Fruit fly (Drosophila melanogaster) whole organism, embryonic: ENCODE data around the gene CG15719.

Experiments used
- Antp ChIP-seq: fragments of 200-800 bp; sonication (Bioruptor generic); optimal IDR thresholded peaks from 3 replicates; lab custom pipeline; 2016; ENCODE audit warnings: missing biosample characterization, missing genetic modification characterization
- CG10274 ChIP-seq: fragments of 200-800 bp; sonication (Bioruptor generic); optimal IDR thresholded peaks from 3 replicates; lab custom pipeline; 2017; ENCODE audit warnings: missing biosample characterization, mild to moderate bottlenecking, missing genetic modification characterization
- CG12299 ChIP-seq: fragments of 200-800 bp; sonication (Bioruptor generic); optimal IDR thresholded peaks from 2 replicates; lab custom pipeline; 2018; ENCODE audit warnings: missing biosample characterization, mild to moderate bottlenecking, missing genetic modification characterization
- CG13123 ChIP-seq: fragments of 200-800 bp; sonication (Bioruptor generic); optimal IDR thresholded peaks from 2 replicates; lab custom pipeline; 2016; ENCODE audit warnings: missing biosample characterization, missing genetic modification characterization
- CG13775 ChIP-seq: fragments of 200-800 bp; sonication (Bioruptor generic); optimal IDR thresholded peaks from 3 replicates; lab custom pipeline; 2017; ENCODE audit warnings: missing biosample characterization, mild to moderate bottlenecking, missing genetic modification characterization
- CG13894 ChIP-seq: fragments of 200-800 bp; sonication (Bioruptor generic); optimal IDR thresholded peaks from 3 replicates; lab custom pipeline; 2018; ENCODE audit warnings: missing biosample characterization, mild to moderate bottlenecking, missing genetic modification characterization, moderate library complexity
- CG14014 ChIP-seq: fragments of 200-800 bp; sonication (Bioruptor generic); IDR thresholded peaks from 2 replicates; pipeline ENCODE4 v1.3.6; 2022; ENCODE audit warnings: missing biosample characterization, missing genetic modification characterization
- CG15011 ChIP-seq: fragments of 200-800 bp; sonication (Bioruptor generic); optimal IDR thresholded peaks from 3 replicates; lab custom pipeline; 2018; ENCODE audit warnings: missing biosample characterization, mild to moderate bottlenecking, missing genetic modification characterization
- CG16779 ChIP-seq: fragments of 200-800 bp; sonication (Bioruptor generic); IDR thresholded peaks from 2 replicates; pipeline ENCODE4 v1.3.6; 2022; ENCODE audit warnings: missing biosample characterization, missing genetic modification characterization
- CG17359 ChIP-seq: fragments of 200-800 bp; sonication (Bioruptor generic); optimal IDR thresholded peaks from 3 replicates; lab custom pipeline; 2018; ENCODE audit warnings: missing biosample characterization, mild to moderate bottlenecking, missing genetic modification characterization, moderate library complexity
- CG17568 ChIP-seq: fragments of 200-800 bp; sonication (Bioruptor generic); optimal IDR thresholded peaks from 2 replicates; lab custom pipeline; 2018; ENCODE audit warnings: missing biosample characterization, mild to moderate bottlenecking, missing genetic modification characterization, moderate library complexity
- CG17829 ChIP-seq: fragments of 200-800 bp; optimal IDR thresholded peaks from 2 replicates; lab custom pipeline; 2019; ENCODE audit warnings: missing biosample characterization, mild to moderate bottlenecking, missing genetic modification characterization, moderate library complexity
- CG1792 ChIP-seq: fragments of 200-800 bp; sonication (Bioruptor generic); optimal IDR thresholded peaks from 2 replicates; lab custom pipeline; 2016; ENCODE audit warnings: missing biosample characterization, missing genetic modification characterization
- CG18599 ChIP-seq: fragments of 200-800 bp; sonication (Bioruptor generic); optimal IDR thresholded peaks from 3 replicates; lab custom pipeline; 2017; ENCODE audit warnings: missing biosample characterization, missing genetic modification characterization, mild to moderate bottlenecking, moderate library complexity, missing genetic modification reagents
- CG2116 ChIP-seq: fragments of 200-800 bp; sonication (Bioruptor generic); optimal IDR thresholded peaks from 3 replicates; lab custom pipeline; 2018; ENCODE audit warnings: missing biosample characterization, mild to moderate bottlenecking, missing genetic modification characterization
- CG3726 ChIP-seq: fragments of 200-800 bp; sonication (Bioruptor generic); IDR thresholded peaks from 3 replicates; pipeline ENCODE4, ENCODE4 v1.3.6; 2022; ENCODE audit warnings: missing biosample characterization, missing genetic modification characterization
- CG5180 ChIP-seq: fragments of 200-800 bp; sonication (Bioruptor generic); optimal IDR thresholded peaks from 3 replicates; lab custom pipeline; 2017; ENCODE audit warnings: missing biosample characterization, missing genetic modification characterization, mild to moderate bottlenecking, moderate library complexity, missing genetic modification reagents
- CG6175 ChIP-seq: fragments of 200-800 bp; sonication (Bioruptor generic); IDR thresholded peaks from 3 replicates; pipeline ENCODE4 v1.3.6; 2022; ENCODE audit warnings: missing biosample characterization, missing genetic modification characterization
- CG8388 ChIP-seq: fragments of 200-800 bp; sonication (Bioruptor generic); optimal IDR thresholded peaks from 2 replicates; lab custom pipeline; 2019; ENCODE audit warnings: missing biosample characterization, mild to moderate bottlenecking, missing genetic modification characterization, moderate library complexity
- CG9437 ChIP-seq: fragments of 200-800 bp; sonication (Bioruptor generic); optimal IDR thresholded peaks from 2 replicates; lab custom pipeline; 2018; ENCODE audit warnings: missing biosample characterization, mild to moderate bottlenecking, missing genetic modification characterization
- CG9727 ChIP-seq: fragments of 200-800 bp; sonication (Bioruptor generic); optimal IDR thresholded peaks from 3 replicates; lab custom pipeline; 2017; ENCODE audit warnings: missing biosample characterization, mild to moderate bottlenecking, missing genetic modification characterization
- CrebB ChIP-seq: fragments of 200-800 bp; sonication (Bioruptor generic); optimal IDR thresholded peaks from 3 replicates; lab custom pipeline; 2018; ENCODE audit warnings: missing biosample characterization, mild to moderate bottlenecking, missing genetic modification characterization
- Fer3 ChIP-seq: fragments of 200-800 bp; sonication (Bioruptor generic); optimal IDR thresholded peaks from 2 replicates; lab custom pipeline; 2018; ENCODE audit warnings: missing biosample characterization, mild to moderate bottlenecking, missing genetic modification characterization, moderate library complexity
- Hey ChIP-seq: fragments of 200-800 bp; sonication (Bioruptor generic); optimal IDR thresholded peaks from 3 replicates; lab custom pipeline; 2018; ENCODE audit warnings: missing biosample characterization, mild to moderate bottlenecking, missing genetic modification characterization
- HmgD ChIP-seq: fragments of 200-800 bp; sonication (Bioruptor generic); optimal IDR thresholded peaks from 3 replicates; lab custom pipeline; 2016; ENCODE audit warnings: missing biosample characterization, missing genetic modification characterization
- Jarid2 ChIP-seq: fragments of 200-800 bp; sonication (Bioruptor generic); optimal IDR thresholded peaks from 3 replicates; lab custom pipeline; 2017; ENCODE audit warnings: mild to moderate bottlenecking, missing biosample characterization, missing genetic modification reagents, missing genetic modification characterization
- Lhr ChIP-seq: fragments of 200-800 bp; sonication (Bioruptor generic); optimal IDR thresholded peaks from 3 replicates; lab custom pipeline; 2017; ENCODE audit warnings: mild to moderate bottlenecking, missing biosample characterization, missing genetic modification reagents, missing genetic modification characterization
- Meics ChIP-seq: fragments of 200-800 bp; sonication (Bioruptor generic); optimal IDR thresholded peaks from 2 replicates; lab custom pipeline; 2017; ENCODE audit warnings: missing biosample characterization, mild to moderate bottlenecking, missing genetic modification characterization
- Poxn ChIP-seq: fragments of 200-800 bp; sonication (Bioruptor generic); IDR thresholded peaks from 2 replicates; pipeline ENCODE4 v1.3.6; 2022; ENCODE audit warnings: missing biosample characterization, missing genetic modification characterization
- Ssrp ChIP-seq: fragments of 200-800 bp; sonication (Bioruptor generic); optimal IDR thresholded peaks from 2 replicates; lab custom pipeline; 2018; ENCODE audit warnings: missing biosample characterization, mild to moderate bottlenecking, missing genetic modification characterization, moderate library complexity
- amos ChIP-seq: fragments of 200-800 bp; sonication (Bioruptor generic); IDR thresholded peaks from 2 replicates; pipeline ENCODE4 v1.3.6; 2022; ENCODE audit warnings: missing biosample characterization, missing genetic modification characterization; ENCODE audit not compliant: partially characterized antibody
- ase ChIP-seq: fragments of 200-800 bp; sonication (Bioruptor generic); IDR thresholded peaks from 3 replicates; pipeline ENCODE4 v1.3.6; 2022; ENCODE audit warnings: missing biosample characterization, missing genetic modification characterization
- crol ChIP-seq: fragments of 200-800 bp; sonication (Bioruptor generic); IDR thresholded peaks from 2 replicates; pipeline ENCODE4 v1.3.6; 2022; ENCODE audit warnings: missing biosample characterization, missing genetic modification characterization
- cwo ChIP-seq: fragments of 200-800 bp; sonication (Bioruptor generic); optimal IDR thresholded peaks from 3 replicates; lab custom pipeline; 2017; ENCODE audit warnings: missing biosample characterization, missing genetic modification characterization, mild to moderate bottlenecking, moderate library complexity, missing genetic modification reagents
- dati ChIP-seq: fragments of 200-800 bp; sonication (Bioruptor generic); IDR thresholded peaks from 2 replicates; pipeline ENCODE4 v1.3.6; 2022; ENCODE audit warnings: missing biosample characterization, missing genetic modification characterization
- dm ChIP-seq: fragments of 200-800 bp; sonication (Bioruptor generic); optimal IDR thresholded peaks from 3 replicates; lab custom pipeline; 2016; ENCODE audit warnings: missing biosample characterization, missing genetic modification characterization
- esg ChIP-seq: fragments of 200-800 bp; sonication (Bioruptor generic); conservative IDR thresholded peaks from 2 replicates; pipeline ENCODE4 v1.3.6; 2022; ENCODE audit warnings: missing biosample characterization, missing genetic modification characterization
- gcm2 ChIP-seq: fragments of 200-800 bp; sonication (Bioruptor generic); optimal IDR thresholded peaks from 2 replicates; lab custom pipeline; 2016; ENCODE audit warnings: missing biosample characterization, missing genetic modification characterization
- ham ChIP-seq: fragments of 200-800 bp; sonication (Bioruptor generic); IDR thresholded peaks from 2 replicates; pipeline ENCODE4 v1.3.6; 2022; ENCODE audit warnings: missing biosample characterization, missing genetic modification characterization
- ind ChIP-seq: fragments of 200-800 bp; sonication (Bioruptor generic); optimal IDR thresholded peaks from 3 replicates; lab custom pipeline; 2016; ENCODE audit warnings: missing biosample characterization, missing genetic modification characterization
- inv ChIP-seq: fragments of 200-800 bp; sonication (Bioruptor generic); IDR thresholded peaks from 2 replicates; pipeline ENCODE4 v1.3.6; 2022; ENCODE audit warnings: missing biosample characterization, missing genetic modification characterization; ENCODE audit not compliant: partially characterized antibody
- kni ChIP-seq: fragments of 200-800 bp; sonication (Bioruptor generic); optimal IDR thresholded peaks from 3 replicates; lab custom pipeline; 2017; ENCODE audit warnings: mild to moderate bottlenecking, missing biosample characterization, missing genetic modification reagents, missing genetic modification characterization
- lab ChIP-seq: fragments of 200-800 bp; sonication (Bioruptor generic); optimal IDR thresholded peaks from 3 replicates; lab custom pipeline; 2017; ENCODE audit warnings: missing biosample characterization, missing genetic modification characterization, mild to moderate bottlenecking, moderate library complexity, missing genetic modification reagents
- luna ChIP-seq: fragments of 200-800 bp; sonication (Bioruptor generic); optimal IDR thresholded peaks from 2 replicates; lab custom pipeline; 2016; ENCODE audit warnings: missing biosample characterization, missing genetic modification characterization
- nerfin-1 ChIP-seq: fragments of 200-800 bp; sonication (Bioruptor generic); optimal IDR thresholded peaks from 3 replicates; lab custom pipeline; 2019; ENCODE audit warnings: missing biosample characterization, mild to moderate bottlenecking, missing genetic modification characterization, moderate library complexity
- onecut ChIP-seq: fragments of 200-800 bp; sonication (Bioruptor generic); IDR thresholded peaks from 2 replicates; pipeline ENCODE4 v1.3.6; 2022; ENCODE audit warnings: missing biosample characterization, missing genetic modification characterization
- pan ChIP-seq, 4 experiments: fragments of >200 bp in 3 of 4; fragments of 200-800 bp in 1 of 4; sonication (Bioruptor generic) in 1 of 4; optimal IDR thresholded peaks in 3 of 4; IDR thresholded peaks in 1 of 4; 2 replicates each; pipeline versions ENCODE4 v1.3.6 to Lab custom; 2017 to 2022; ENCODE audit warnings: missing biosample characterization in 2 of 4, missing genetic modification characterization in 2 of 4, mixed read lengths in 1 of 4
- peb ChIP-seq: fragments of 200-800 bp; sonication (Bioruptor generic); IDR thresholded peaks from 2 replicates; pipeline ENCODE4 v1.3.6; 2022; ENCODE audit warnings: missing biosample characterization, missing genetic modification characterization
- row ChIP-seq: fragments of 200-800 bp; sonication (Bioruptor generic); IDR thresholded peaks from 3 replicates; pipeline ENCODE4 v1.3.6; 2022; ENCODE audit warnings: missing biosample characterization, missing genetic modification characterization
- sens ChIP-seq: fragments of 200-800 bp; sonication (Bioruptor generic); peaks from one replicate; lab custom pipeline; 2016; ENCODE audit warnings: missing biosample characterization, missing genetic modification characterization
- zf30C ChIP-seq: fragments of 200-800 bp; sonication (Bioruptor generic); optimal IDR thresholded peaks from 3 replicates; lab custom pipeline; 2018; ENCODE audit warnings: missing biosample characterization, mild to moderate bottlenecking, missing genetic modification characterization

Gene CG15719

DNA sequence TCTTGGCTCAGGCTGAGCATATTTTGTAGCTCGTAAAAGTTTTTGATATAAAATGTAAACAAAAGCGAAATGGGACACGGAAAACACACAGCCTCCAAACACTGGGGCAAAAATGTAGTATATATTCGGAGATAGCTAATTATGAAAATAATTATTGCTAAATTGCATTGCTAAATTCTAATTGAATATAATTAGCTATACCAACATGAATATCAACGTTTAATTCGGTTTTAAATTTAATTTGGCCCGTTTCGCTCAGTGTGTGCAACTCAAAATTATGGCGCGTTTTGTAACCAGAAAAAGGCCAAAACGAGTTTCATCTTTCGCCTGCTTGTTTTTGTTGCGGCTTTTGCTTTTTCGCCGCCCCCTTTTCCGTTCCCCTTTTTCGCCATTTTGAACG, 19.1 kb upstream of the CG15719 start (continued):
- TF ChIP-seq CG15011 (GFP tag; lab: Kevin White, UChicago): no peak
- TF ChIP-seq Fer3: peak; percentile 43
- no peak for TF ChIP-seq CG12299 (tag; lab: Kevin White, UChicago)
- TF ChIP-seq CG2116 (GFP tag; lab: Kevin White, UChicago): no peak
- TF ChIP-seq CG1792: no peak
- TF ChIP-seq CG17829: no peak
- TF ChIP-seq dm (GFP tag; lab: Kevin White, UChicago): no peak
- no peak for TF ChIP-seq ham (GFP tag; lab: Robert Waterston, UW)
- no peak for TF ChIP-seq ase (GFP tag; lab: Robert Waterston, UW)
- no peak for TF ChIP-seq nerfin-1 (tag; lab: Kevin White, UChicago)
- TF ChIP-seq CG16779 (GFP tag; lab: Robert Waterston, UW): no peak
- TF ChIP-seq CG6175: no peak
- TF ChIP-seq CG14014 (GFP tag; lab: Robert Waterston, UW): peak; percentile 42; the same call in 1 of the 2 replicates
- no peak for TF ChIP-seq CG9437 (GFP tag; lab: Kevin White, UChicago)
- TF ChIP-seq CG18599 (GFP tag; lab: Kevin White, UChicago): peak; percentile 80
- TF ChIP-seq CG13894 (tag; lab: Kevin White, UChicago): no peak
- no peak for TF ChIP-seq dati
- TF ChIP-seq Hey (tag; lab: Kevin White, UChicago): no peak
- no peak for TF ChIP-seq Jarid2 (GFP tag; lab: Kevin White, UChicago)
- no peak for TF ChIP-seq CG17568 (GFP tag; lab: Kevin White, UChicago)
- TF ChIP-seq onecut (GFP tag; lab: Robert Waterston, UW): no peak
- no peak for TF ChIP-seq CG13123 (GFP tag; lab: Kevin White, UChicago)
- TF ChIP-seq Antp (GFP tag; lab: Kevin White, UChicago): no peak
- TF ChIP-seq Meics (GFP tag; lab: Kevin White, UChicago): peak; percentile 58
- no peak for TF ChIP-seq zf30C (GFP tag; lab: Kevin White, UChicago)
- TF ChIP-seq peb (GFP tag; lab: Robert Waterston, UW): no peak
- TF ChIP-seq row (GFP tag; lab: Robert Waterston, UW): peak; percentile 60
- no peak for TF ChIP-seq CG8388 (GFP tag; lab: Kevin White, UChicago)
- peak; percentile 74 for TF ChIP-seq sens
- TF ChIP-seq esg (GFP tag; lab: Robert Waterston, UW): no peak
- no peak for TF ChIP-seq CG5180 (GFP tag; lab: Kevin White, UChicago)
- TF ChIP-seq Poxn (GFP tag; lab: Robert Waterston, UW): no peak
- no peak for TF ChIP-seq CG3726 (GFP tag; lab: Robert Waterston, UW)
- TF ChIP-seq CrebB: no peak
- TF ChIP-seq CG17359 (tag; lab: Kevin White, UChicago): peak; percentile 19
- TF ChIP-seq luna (GFP tag; lab: Kevin White, UChicago): no peak
- TF ChIP-seq CG13775 (GFP tag; lab: Kevin White, UChicago): no peak
- TF ChIP-seq CG10274 (GFP tag; lab: Kevin White, UChicago): no peak
- no peak for TF ChIP-seq HmgD (GFP tag; lab: Kevin White, UChicago)
- no peak for TF ChIP-seq gcm2 (GFP tag; lab: Kevin White, UChicago)
- no peak for TF ChIP-seq kni (GFP tag; lab: Kevin White, UChicago)
- TF ChIP-seq ind (GFP tag; lab: Kevin White, UChicago): peak; percentile 17
- no peak for TF ChIP-seq Ssrp (tag; lab: Kevin White, UChicago)
- no peak for TF ChIP-seq crol (GFP tag; lab: Robert Waterston, UW)
- no peak for TF ChIP-seq Lhr (GFP tag; lab: Kevin White, UChicago)
- no peak for TF ChIP-seq amos (GFP tag; lab: Robert Waterston, UW)
- TF ChIP-seq pan (optimal IDR thresholded peaks at IDR 0.05; lab: Kevin White, UChicago): no peak
- no peak for TF ChIP-seq pan (GFP tag; optimal IDR thresholded peaks at IDR 0.05 in 1 of 2, IDR thresholded peaks at IDR 0.05 in 1 of 2)
- TF ChIP-seq inv (GFP tag; lab: Robert Waterston, UW): no peak
- peak; percentile 31 for TF ChIP-seq cwo
- peak; percentile 69 for TF ChIP-seq lab
- peak; percentile 16 for TF ChIP-seq CG9727 (GFP tag; lab: Kevin White, UChicago)
